Worm (Caenorhabditis elegans): Measurements from ENCODE around the gene K07F5.8.

The K07F5.8 gene

DNA sequence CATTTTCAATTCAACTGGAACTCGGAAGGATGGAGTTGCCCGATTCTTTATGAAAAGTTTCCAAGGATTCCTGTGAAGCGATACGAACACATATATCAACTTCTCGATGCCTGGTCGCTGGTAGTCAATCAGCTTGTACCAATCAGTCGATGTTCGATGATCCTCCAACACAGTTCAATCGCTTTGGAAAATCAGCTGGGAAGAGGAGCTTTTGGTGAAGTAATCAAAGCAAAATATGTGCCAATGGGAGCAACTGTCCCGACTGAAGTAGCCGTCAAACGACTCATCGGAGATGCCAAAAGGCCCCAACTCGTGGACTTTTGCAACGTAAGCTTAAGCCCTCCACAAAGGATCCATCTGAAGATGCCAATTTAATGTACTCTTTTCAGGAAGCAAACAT is 16.2 kb downstream of the K07F5.8 start:
- TF ChIP-seq unc-62 (GFP tag; optimal IDR thresholded peaks at IDR 0.05) = no peak

DNA sequence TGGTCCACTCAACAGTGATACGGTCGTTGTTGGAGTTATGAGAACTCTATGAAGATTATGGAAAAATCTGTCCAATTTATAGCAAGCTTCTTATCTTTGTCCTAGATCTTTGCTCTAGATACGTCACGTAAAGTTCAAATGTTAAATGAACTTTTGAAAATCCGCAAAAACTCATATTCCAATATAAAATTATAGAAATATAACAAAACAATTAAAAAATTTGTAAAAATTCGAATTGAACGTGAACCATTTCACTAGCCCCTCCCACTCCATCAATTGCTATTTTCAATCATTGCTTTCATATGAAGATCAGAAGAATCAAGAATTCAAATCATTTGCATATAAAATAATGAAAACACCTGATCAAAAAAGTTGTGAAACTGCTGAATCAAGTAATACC is 16.9 kb downstream of the K07F5.8 start, which contains the start of gene kin-21:
TSS of gene kin-21 (plus strand) at position 301 of the 400 bp plus-strand sequence.
- TF ChIP-seq unc-62 (GFP tag; optimal IDR thresholded peaks at IDR 0.05) = no peak

DNA sequence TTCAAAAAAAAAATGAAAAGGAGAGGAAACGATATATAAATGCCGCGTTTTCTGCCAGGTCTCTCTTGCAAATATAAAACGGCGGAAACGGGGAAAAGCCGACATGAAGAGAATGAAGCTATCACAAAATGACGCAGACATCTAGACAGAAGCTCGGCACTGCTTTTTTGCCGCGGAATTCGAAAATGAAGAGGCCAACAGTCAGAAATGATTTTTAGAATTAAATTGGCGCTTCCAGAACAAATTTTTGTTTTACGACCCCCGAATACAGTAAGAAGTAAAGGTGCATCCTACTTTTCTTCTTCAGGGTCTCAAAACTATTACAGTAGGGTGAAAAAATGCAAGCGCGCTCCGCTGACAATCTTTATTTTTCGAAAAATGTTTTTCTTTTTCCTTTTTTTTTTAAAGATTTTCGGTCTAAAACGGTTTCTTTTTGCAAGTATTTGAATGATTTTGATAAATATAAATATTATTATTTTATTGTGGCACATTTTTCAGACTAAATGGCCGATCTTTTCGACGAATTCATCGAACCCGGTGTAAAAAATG is 24.3 kb downstream of the K07F5.8 start, which contains the start of gene mtr-4:
TSS of gene mtr-4 (plus strand) at position 499 of the 549 bp plus-strand sequence.
- no peak for TF ChIP-seq unc-62 (GFP tag; optimal IDR thresholded peaks at IDR 0.05)

DNA sequence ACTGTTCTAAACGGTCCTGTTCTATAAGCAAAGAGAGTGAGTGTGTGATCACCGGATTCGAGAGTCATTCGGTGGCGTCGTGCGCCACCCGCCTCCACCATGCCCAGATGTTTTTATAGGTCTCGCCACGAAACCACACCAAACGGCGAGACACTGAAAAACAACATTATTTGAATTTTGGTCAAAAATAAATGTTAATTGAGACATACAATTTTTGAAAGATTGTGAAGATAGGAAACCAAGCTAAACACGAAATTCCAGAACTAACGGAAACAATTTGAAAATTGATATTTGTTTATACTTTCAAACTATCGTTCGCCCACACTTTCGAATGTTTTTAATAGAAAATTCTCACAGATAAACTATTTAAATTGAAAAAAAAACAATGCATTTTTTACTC is 25.0 kb downstream of the K07F5.8 start, which contains the start of gene catp-6:
TSS of gene catp-6 (minus strand) at position 101 of the 400 bp plus-strand sequence.
- TF ChIP-seq unc-62 (GFP tag; optimal IDR thresholded peaks at IDR 0.05) = no peak

DNA sequence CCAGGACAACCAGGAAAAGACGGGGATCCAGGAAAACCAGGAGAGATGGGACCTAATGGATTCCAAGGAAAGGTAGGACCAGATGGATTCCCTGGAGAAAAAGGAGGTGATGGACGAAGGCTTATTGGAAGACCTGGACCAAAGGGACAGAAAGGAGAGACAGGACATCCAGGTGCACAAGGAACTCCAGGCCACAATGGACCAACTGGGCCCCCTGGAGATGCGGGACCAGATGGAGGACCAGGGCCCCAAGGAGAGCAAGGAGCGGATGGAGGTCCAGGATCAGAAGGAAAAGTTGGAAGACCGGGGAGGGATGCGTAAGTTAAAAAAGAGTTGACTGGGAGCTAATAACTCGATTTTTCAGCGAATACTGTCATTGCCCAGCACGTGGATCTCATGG is 26.9 kb downstream of the K07F5.8 start:
- TF ChIP-seq unc-62 (GFP tag; optimal IDR thresholded peaks at IDR 0.05) = no peak

DNA sequence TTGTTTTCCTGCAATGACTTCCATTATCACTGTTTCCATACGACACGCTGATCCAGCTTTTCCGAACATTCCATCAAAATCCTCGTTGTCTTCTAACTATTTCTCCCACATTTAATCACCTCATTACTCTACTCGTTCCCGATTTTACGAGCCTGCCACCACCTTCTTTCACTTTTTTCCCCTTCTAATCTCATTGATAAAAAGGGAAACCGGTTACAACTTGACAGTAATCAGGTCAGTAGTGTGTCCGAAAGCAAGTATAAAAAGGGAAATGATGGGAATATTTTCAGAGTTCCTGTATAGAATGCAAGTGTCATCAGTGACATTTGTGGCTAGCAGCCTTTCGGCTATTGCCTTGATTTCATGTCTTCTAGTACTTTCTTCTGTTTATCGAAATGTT is 27.9 kb downstream of the K07F5.8 start, which contains the start of gene col-123:
TSS of gene col-123 (plus strand) at position 301 of the 400 bp plus-strand sequence.
- TF ChIP-seq unc-62 (GFP tag; optimal IDR thresholded peaks at IDR 0.05) = no peak

DNA sequence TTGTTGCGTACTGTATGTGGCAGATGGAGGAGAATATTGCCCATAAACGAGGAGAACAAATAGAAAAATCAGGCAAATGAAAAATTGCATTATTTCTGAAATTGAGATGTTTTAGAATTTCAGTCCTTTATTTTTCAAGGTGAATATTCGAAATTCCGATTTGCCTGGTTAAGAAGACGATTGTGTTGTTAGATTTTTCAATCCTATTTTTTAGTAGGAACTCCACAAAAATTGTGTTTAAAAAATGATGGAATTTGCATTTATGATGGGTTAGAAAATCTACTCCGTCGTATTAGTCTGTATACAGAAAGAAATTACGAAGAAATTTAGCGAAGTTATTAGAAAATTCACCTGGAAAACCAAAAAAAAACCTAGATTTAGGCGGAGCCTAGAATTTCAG is 34.1 kb downstream of the K07F5.8 start, which contains the start of gene egl-20:
TSS of gene egl-20 (minus strand) at position 101 of the 400 bp plus-strand sequence.
- TF ChIP-seq unc-62 (GFP tag; optimal IDR thresholded peaks at IDR 0.05) = no peak

DNA sequence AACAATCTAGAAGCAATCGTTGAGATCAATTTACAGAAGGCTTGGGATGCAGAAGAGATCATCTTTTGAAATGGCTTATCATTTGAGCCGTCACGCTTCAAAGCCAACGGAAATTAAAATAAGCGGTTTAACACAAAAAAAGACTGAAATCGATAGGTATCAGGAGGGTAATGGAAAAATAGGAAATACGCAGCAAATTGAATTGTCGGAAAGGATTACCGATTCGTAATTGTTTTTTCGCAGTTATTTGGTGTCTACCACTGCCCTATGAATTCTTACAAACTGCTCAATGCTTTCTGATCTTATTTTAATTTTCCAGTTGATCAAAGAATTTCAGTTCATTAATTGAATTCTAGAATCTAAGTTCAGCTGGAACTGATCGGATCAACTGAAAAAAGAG is 38.0 kb downstream of the K07F5.8 start:
- TF ChIP-seq unc-62 (GFP tag; optimal IDR thresholded peaks at IDR 0.05) = no peak

DNA sequence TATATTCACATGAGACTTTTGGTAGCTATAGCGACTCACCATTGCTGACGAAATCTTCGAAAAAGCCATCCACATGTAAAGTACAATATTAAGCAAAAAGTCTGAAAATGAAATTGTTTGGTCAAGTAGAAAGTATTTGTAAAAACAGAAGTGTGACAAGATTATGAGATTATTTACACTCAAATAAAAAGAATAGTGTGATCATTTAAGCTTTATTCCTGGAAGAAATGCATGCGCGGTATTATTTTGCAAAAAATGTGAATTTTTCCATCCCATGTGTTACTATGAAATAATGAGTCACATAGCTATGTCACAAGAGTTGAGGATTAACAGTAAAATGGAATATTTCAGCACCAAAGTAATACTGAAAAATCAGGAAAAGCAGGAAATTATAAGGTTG is 38.9 kb downstream of the K07F5.8 start, which contains the start of gene dct-15:
TSS of gene dct-15 (minus strand) at position 101 of the 400 bp plus-strand sequence.
- TF ChIP-seq unc-62 (GFP tag; optimal IDR thresholded peaks at IDR 0.05) = no peak

DNA sequence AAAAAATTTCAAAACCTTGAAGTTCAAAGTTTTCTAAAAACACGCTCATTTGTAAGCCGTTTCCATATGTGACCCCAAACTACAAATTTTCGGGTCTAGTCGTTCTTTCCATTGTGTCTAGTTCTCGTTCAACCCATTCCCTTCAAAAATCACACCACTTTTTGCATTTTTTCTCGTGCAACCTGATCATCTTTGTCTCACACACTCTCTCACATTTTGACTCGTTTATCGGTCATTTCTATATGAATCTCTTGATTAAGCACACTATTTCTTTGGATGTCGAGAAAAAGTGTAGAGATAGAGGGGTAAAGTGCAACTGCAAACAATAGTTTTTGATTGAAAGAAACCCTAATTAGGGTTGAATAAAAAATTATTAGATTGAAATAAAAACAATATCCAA is 46.0 kb downstream of the K07F5.8 start:
- TF ChIP-seq unc-62 (GFP tag; optimal IDR thresholded peaks at IDR 0.05) = no peak

DNA sequence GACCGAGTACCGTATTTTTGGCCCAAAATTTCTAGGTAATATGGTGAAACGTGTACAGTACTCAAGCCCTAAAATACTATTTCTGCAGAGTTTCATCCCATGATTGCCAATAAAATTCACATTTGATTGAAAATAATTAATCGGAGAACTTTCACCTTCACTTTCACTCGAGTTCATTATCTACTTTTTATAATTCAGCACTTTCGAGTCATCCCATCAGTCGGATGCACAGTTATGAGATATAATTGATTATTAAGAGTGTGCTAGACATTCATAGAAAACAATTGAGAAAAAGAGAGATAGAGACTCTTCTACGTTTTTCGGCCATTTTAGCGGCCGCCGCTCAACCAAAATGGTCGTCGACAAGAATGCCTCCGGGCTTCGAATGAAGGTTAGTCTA is 46.8 kb downstream of the K07F5.8 start, which contains the start of gene fat-3:
TSS of gene fat-3 (plus strand) at position 313 of the 400 bp plus-strand sequence.
- no peak for TF ChIP-seq unc-62 (GFP tag; optimal IDR thresholded peaks at IDR 0.05)

DNA sequence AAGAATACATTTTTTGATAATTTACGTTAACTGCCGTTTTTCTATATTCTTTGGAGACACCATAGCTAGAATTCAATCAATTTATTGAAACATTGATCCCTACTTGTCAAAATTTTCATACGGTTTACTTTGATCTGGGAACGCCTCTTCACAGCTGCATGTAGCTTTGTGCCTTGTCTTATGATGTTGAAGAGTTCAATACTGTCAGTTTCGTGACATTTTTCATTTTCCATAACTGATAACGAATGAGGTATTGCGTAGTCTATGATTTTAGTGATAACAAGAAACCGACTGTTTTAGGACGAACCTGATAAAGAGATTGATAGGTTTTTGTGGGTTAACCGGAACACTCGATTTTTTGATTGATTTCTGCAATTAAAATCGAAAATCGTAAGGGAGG is 48.1 kb downstream of the K07F5.8 start:
- no peak for TF ChIP-seq unc-62 (GFP tag; optimal IDR thresholded peaks at IDR 0.05)

DNA sequence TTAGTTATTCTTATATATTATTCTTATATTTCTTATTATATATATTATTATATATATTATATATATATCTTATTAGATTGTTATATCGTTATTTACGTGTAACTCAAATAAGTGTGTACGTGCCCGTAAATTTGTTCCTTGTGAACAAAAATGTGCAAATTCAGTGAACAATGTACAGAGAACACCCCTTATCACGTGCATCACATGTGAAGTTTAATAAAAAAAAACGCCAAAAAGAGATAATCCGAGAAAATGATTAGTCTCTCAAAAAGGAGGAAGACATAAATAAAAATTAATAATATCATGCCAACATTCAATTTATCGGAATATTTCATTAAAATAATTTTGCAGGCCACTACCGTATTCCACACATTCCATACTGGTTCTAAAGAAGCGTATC is 49.9 kb downstream of the K07F5.8 start:
- TF ChIP-seq unc-62 (GFP tag; optimal IDR thresholded peaks at IDR 0.05) = no peak

DNA sequence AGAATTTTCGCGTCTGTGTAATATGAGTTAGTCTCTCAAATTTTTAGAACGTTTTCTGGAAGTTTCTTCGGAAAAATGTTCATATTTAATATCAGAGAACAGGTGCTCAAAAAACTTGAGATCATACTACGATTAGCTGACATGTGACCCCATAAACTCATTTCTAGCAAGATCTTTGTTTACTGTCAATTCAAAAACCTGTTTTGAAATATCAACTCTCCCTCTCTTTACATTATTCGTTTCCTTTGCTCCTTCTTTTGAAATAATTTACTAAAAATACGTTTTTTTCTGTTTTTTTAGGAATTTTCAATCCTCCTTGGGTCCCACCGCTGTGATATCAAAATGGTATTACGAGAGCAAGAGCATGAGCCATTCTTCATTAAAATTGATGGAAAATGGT is 50.4 kb downstream of the K07F5.8 start, which contains the start of gene fat-4:
TSS of gene fat-4 (plus strand) at position 301 of the 400 bp plus-strand sequence.
- TF ChIP-seq unc-62 (GFP tag; optimal IDR thresholded peaks at IDR 0.05) = no peak
